Fruit fly (Drosophila melanogaster) whole organism, prepupa: ENCODE data around the gene DAAM.

Experiments used
- CG6792 ChIP-seq: fragments of 200-800 bp; sonication (Bioruptor generic); optimal IDR thresholded peaks from 3 replicates; lab custom pipeline; 2016; ENCODE audit warnings: missing biosample characterization, missing genetic modification characterization
- CG6808 ChIP-seq: fragments of 200-800 bp; sonication (Bioruptor generic); optimal IDR thresholded peaks from 3 replicates; lab custom pipeline; 2017; ENCODE audit warnings: missing biosample characterization, missing genetic modification characterization, mild to moderate bottlenecking, moderate library complexity, missing genetic modification reagents
- CG7368 ChIP-seq: fragments of 200-800 bp; sonication (Bioruptor generic); optimal IDR thresholded peaks from 3 replicates; lab custom pipeline; 2016; ENCODE audit warnings: missing biosample characterization, missing genetic modification characterization
- Eip75B ChIP-seq: fragments of 200-800 bp; sonication (Bioruptor generic); optimal IDR thresholded peaks from 3 replicates; lab custom pipeline; 2016; ENCODE audit warnings: missing biosample characterization, missing genetic modification characterization
- Eip78C ChIP-seq: fragments of 200-800 bp; sonication (Bioruptor generic); peaks from one replicate; lab custom pipeline; 2016; ENCODE audit warnings: missing biosample characterization, missing genetic modification characterization
- Hr39 ChIP-seq: fragments of 200-800 bp; sonication (Bioruptor generic); optimal IDR thresholded peaks from 2 replicates; lab custom pipeline; 2016; ENCODE audit warnings: missing biosample characterization, missing genetic modification characterization
- achi ChIP-seq: fragments of 200-800 bp; sonication (Bioruptor generic); optimal IDR thresholded peaks from 3 replicates; lab custom pipeline; 2016; ENCODE audit warnings: missing biosample characterization, missing genetic modification characterization
- esn ChIP-seq: fragments of 200-800 bp; sonication (Bioruptor generic); optimal IDR thresholded peaks from 2 replicates; lab custom pipeline; 2016; ENCODE audit warnings: missing biosample characterization, mild to moderate bottlenecking, missing genetic modification characterization, moderate library complexity
- fd85E ChIP-seq: fragments of 200-800 bp; sonication (Bioruptor generic); optimal IDR thresholded peaks from 3 replicates; lab custom pipeline; 2016; ENCODE audit warnings: missing biosample characterization, missing genetic modification characterization
- lz ChIP-seq: fragments of 200-800 bp; sonication (Bioruptor generic); optimal IDR thresholded peaks from 3 replicates; lab custom pipeline; 2016; ENCODE audit warnings: missing biosample characterization, missing genetic modification characterization
- pdm3 ChIP-seq: fragments of 200-800 bp; sonication (Bioruptor generic); optimal IDR thresholded peaks from 3 replicates; lab custom pipeline; 2016; ENCODE audit warnings: missing biosample characterization, missing genetic modification characterization

DNA sequence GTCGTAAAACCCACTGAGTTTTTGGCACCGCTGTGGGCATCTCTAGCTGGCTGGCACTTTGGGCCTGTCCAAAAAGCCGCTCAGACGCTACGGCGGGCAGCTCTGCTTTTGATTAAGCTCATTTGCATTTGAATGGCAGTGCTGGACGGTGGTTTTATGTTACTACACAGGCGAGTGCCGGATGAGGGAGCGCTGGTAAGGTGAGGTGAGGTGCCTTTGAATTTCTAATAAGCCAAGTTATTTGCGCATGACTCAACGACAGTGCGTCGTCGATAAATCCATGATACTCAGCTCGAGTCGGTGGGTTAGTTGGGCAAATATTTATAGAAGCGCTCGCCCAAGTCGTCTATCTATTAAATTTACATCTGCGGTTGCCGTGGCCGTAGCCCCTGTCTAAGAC, 37.9 kb downstream of the DAAM start:
- TF ChIP-seq achi (GFP tag; lab: Kevin White, UChicago) (no peak), CG6808 (GFP tag; lab: Kevin White, UChicago) (no peak), lz (GFP tag; lab: Kevin White, UChicago) (no peak), CG7368 (GFP tag; lab: Kevin White, UChicago) (no peak), esn (no peak), CG6792 (GFP tag; lab: Kevin White, UChicago) (no peak), Eip75B (GFP tag; lab: Kevin White, UChicago) (no peak), Hr39 (no peak), Eip78C (GFP tag; lab: Kevin White, UChicago) (no peak), pdm3 (GFP tag; lab: Kevin White, UChicago) (no peak), fd85E (GFP tag; lab: Kevin White, UChicago) (no peak)
